Fruit fly (Drosophila melanogaster): Measurements from ENCODE around the gene CG11600.

DNA sequence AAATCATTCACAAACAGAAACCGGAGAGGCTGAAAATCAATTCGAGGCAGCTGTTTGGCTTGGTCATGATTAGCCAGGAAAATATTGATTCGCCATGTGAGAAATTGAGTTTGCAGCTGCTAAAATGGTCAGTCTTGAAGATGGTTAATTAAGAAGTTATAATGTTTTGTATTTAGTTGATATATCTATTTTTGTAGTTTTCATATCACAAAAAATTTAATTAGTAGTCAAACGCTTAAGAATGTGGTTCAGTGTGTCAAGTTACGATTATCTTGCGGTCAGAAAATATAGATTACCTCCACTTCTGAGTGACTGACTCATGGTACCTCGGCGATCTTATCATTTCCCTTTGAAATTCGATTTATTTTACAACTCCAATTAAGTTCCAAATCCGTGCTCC lies 10.6 kb downstream of the CG11600 start:
- TF ChIP-seq CG7101 (tag; optimal IDR thresholded peaks at IDR 0.05) = no peak
- no peak for TF ChIP-seq CG14711 (tag; optimal IDR thresholded peaks at IDR 0.05)
- TF ChIP-seq cnc (optimal IDR thresholded peaks at IDR 0.05) = no peak
- TF ChIP-seq CG5204 (GFP tag; optimal IDR thresholded peaks at IDR 0.05) = no peak
- no peak for TF ChIP-seq toe (GFP tag; optimal IDR thresholded peaks at IDR 0.05)
- no peak for TF ChIP-seq Mnt (GFP tag; optimal IDR thresholded peaks at IDR 0.05)
- TF ChIP-seq Clk (GFP tag; optimal IDR thresholded peaks at IDR 0.05) = no peak
- TF ChIP-seq Crg-1 (GFP tag; optimal IDR thresholded peaks at IDR 0.05) = no peak
- TF ChIP-seq cic (GFP tag; optimal IDR thresholded peaks at IDR 0.05) = no peak
- TF ChIP-seq pad (GFP tag; optimal IDR thresholded peaks at IDR 0.05) = no peak
